Worm (Caenorhabditis elegans): ENCODE measurements around the gene C44B11.4.

DNA sequence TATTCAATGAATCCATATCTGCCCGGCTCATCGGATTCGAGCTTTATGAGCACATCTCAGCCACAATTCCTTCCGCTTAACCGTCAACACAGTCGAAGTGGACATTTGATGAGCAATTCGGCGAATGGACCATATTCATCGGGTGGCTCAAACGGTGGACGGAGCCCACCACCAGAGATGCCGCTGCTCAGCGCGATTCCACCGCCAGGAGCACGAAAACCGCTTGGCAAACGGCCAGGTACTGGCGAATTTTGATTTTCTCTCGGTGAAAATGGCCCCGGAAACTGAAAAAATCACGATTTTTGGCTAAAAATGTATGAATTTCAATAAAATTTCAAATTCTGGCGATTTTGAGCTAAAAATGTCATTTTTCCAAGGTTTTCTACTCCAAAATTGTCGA, 36.3 kb upstream of the C44B11.4 start:
- TF ChIP-seq cog-1 (tag; optimal IDR thresholded peaks at IDR 0.05) (no peak), flt-1 (GFP tag; IDR thresholded peaks at IDR 0.05) (no peak)
